Fruit fly (Drosophila melanogaster): ENCODE results near the gene spen.
A peak's percentile ranks its signal among the peaks of the same experiment; 100 is the strongest.

Gene spen

DNA sequence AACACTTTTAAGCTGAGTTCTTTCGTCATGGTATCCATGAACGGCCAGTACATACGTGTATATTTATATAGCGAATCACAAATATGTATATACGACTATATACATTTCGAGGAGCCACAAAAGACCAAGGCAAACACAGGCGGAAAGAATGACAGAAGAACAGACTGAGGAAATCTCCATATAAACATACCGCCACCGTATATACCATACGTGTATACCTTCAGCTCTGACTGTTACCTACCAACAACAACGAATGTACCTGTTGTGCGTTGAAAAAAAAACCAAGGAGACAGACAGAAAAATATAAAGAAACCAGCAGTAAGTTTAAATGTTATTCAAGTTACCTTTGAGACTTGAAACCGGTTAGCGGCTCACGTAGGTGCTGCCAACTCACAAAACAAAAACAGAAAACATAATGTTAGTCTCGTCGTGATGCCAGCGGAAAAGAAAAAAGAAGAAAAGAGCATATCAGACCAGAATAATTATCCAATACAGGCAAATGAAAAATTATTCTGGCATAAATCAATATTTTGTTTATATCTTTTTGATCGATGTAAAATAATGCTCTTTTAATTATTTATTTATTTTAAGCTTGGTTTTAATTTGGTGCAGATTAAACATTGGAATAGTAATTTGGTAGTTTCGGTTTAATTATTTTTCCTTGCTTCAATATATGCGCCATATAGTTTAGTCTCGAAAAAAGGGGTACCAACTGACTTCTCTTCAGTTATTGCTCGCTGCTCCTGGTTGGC lies 12.8 kb downstream of the spen start (continued):
- no peak for TF ChIP-seq gfzf (GFP tag; optimal IDR thresholded peaks at IDR 0.05)
- TF ChIP-seq CG12219 (GFP tag; optimal IDR thresholded peaks at IDR 0.05), result no peak
- TF ChIP-seq CG4617 (GFP tag; optimal IDR thresholded peaks at IDR 0.05; ENCODE audit: borderline replicate concordance), result no peak
- no peak for TF ChIP-seq usp (GFP tag; optimal IDR thresholded peaks at IDR 0.05)
- TF ChIP-seq CG1602 (GFP tag; optimal IDR thresholded peaks at IDR 0.05), result no peak
- TF ChIP-seq CG17829 (tag; optimal IDR thresholded peaks at IDR 0.05), result no peak
- TF ChIP-seq ac (GFP tag; optimal IDR thresholded peaks at IDR 0.05), result no peak
- no peak for TF ChIP-seq CG4328 (GFP tag; optimal IDR thresholded peaks at IDR 0.05)
- no peak for TF ChIP-seq CG3163 (GFP tag; optimal IDR thresholded peaks at IDR 0.05)
- no peak for TF ChIP-seq CG5245 (GFP tag; optimal IDR thresholded peaks at IDR 0.05)
- TF ChIP-seq Scr (GFP tag; IDR thresholded peaks at IDR 0.05; ENCODE audit: partially characterized antibody), result no peak
- no peak for TF ChIP-seq p53 (GFP tag; optimal IDR thresholded peaks at IDR 0.05)
- TF ChIP-seq CG17328 (GFP tag; IDR thresholded peaks at IDR 0.05), result no peak
- TF ChIP-seq CG43689 (GFP tag; IDR thresholded peaks at IDR 0.05), result no peak
- TF ChIP-seq CG13296 (GFP tag; optimal IDR thresholded peaks at IDR 0.05), result peak; percentile 28
- no peak for TF ChIP-seq slbo (GFP tag; IDR thresholded peaks at IDR 0.05)
- TF ChIP-seq NfI (GFP tag; optimal IDR thresholded peaks at IDR 0.05), result no peak
- no peak for TF ChIP-seq dan (GFP tag; IDR thresholded peaks at IDR 0.05)
- TF ChIP-seq CG10209 (GFP tag; optimal IDR thresholded peaks at IDR 0.05), result no peak
- TF ChIP-seq CG14667 (GFP tag; IDR thresholded peaks at IDR 0.05), result no peak
- TF ChIP-seq ttk (GFP tag; IDR thresholded peaks at IDR 0.05), result no peak
- no peak for TF ChIP-seq nmo (GFP tag; optimal IDR thresholded peaks at IDR 0.05)
- TF ChIP-seq H2.0 (GFP tag; IDR thresholded peaks at IDR 0.05), result no peak
- TF ChIP-seq rib (GFP tag; IDR thresholded peaks at IDR 0.05), result no peak
- peak; percentile 55 for TF ChIP-seq D19B (GFP tag; optimal IDR thresholded peaks at IDR 0.05)
- TF ChIP-seq CG18619 (GFP tag; optimal IDR thresholded peaks at IDR 0.05), result no peak
- no peak for TF ChIP-seq Deaf1 (tag; optimal IDR thresholded peaks at IDR 0.05)
- TF ChIP-seq CG34422 (GFP tag; IDR thresholded peaks at IDR 0.05), result no peak
- no peak for TF ChIP-seq CrebB (tag; optimal IDR thresholded peaks at IDR 0.05)
- peak; percentile 59 for TF ChIP-seq pros (GFP tag; optimal IDR thresholded peaks at IDR 0.05)
- no peak for TF ChIP-seq oc (tag; optimal IDR thresholded peaks at IDR 0.05)
- peak; percentile 91; the same call in 2 of the 3 replicates for TF ChIP-seq CG2199 (GFP tag; IDR thresholded peaks at IDR 0.05)
- no peak for TF ChIP-seq CG14710 (tag; optimal IDR thresholded peaks at IDR 0.05)
- TF ChIP-seq ems (GFP tag; optimal IDR thresholded peaks at IDR 0.05), result no peak
- no peak for TF ChIP-seq CG13624 (GFP tag; optimal IDR thresholded peaks at IDR 0.05)
- no peak for TF ChIP-seq MTF-1 (GFP tag; optimal IDR thresholded peaks at IDR 0.05; ENCODE audit: borderline replicate concordance)
- TF ChIP-seq CG16779 (GFP tag; IDR thresholded peaks at IDR 0.05), result 0 out of 2 replicates have a peak, but pooled peaks have one; percentile 47
- no peak for TF ChIP-seq lola (GFP tag; optimal IDR thresholded peaks at IDR 0.05)
- TF ChIP-seq CG9437 (GFP tag; optimal IDR thresholded peaks at IDR 0.05), result no peak
- TF ChIP-seq lab (GFP tag; optimal IDR thresholded peaks at IDR 0.05), result peak; percentile 46
- TF ChIP-seq Mad (GFP tag; optimal IDR thresholded peaks at IDR 0.05), result no peak
- peak; percentile 13 for TF ChIP-seq ash1 (GFP tag; optimal IDR thresholded peaks at IDR 0.05)
- TF ChIP-seq CG11696 (GFP tag; IDR thresholded peaks at IDR 0.05), result no peak
- peak; percentile 22 for TF ChIP-seq CG8281 (tag; optimal IDR thresholded peaks at IDR 0.05)
- no peak for TF ChIP-seq ken (GFP tag; IDR thresholded peaks at IDR 0.05)
- TF ChIP-seq gt (GFP tag; IDR thresholded peaks at IDR 0.05), result no peak
- no peak for TF ChIP-seq HmgZ (tag; optimal IDR thresholded peaks at IDR 0.05)
- no peak for TF ChIP-seq CG16863 (GFP tag; optimal IDR thresholded peaks at IDR 0.05)
- TF ChIP-seq CG10565 (GFP tag; optimal IDR thresholded peaks at IDR 0.05), result no peak
- TF ChIP-seq Hey (tag; optimal IDR thresholded peaks at IDR 0.05), result no peak
